Fruit fly (Drosophila melanogaster): ENCODE measurements around the gene CG10969.

CG10969 gene

DNA sequence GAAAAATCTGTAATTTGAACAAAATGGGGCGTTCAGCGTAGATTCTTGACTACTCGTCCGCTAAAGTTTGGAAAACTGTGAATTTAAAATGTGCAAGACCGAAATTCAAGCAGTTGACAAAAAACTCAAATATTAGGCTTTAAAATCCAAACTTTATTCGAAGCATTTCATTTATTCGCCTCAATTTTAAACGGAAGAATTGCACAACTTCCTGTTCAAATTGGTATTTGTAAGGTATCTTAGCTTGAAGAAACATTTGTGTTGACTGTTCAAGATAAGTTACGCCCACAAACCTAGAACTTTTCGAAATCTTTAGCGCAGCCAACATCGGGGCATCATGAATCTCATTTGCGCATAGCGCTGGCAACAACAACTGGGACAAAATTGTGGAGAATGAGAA is 2.3 kb downstream of the CG10969 start, which contains the start of gene CG32106:
Gene CG32106, minus strand, starts transcription at position 101 of the 400 bp plus-strand sequence.
- TF ChIP-seq Dll (optimal IDR thresholded peaks at IDR 0.05): no peak
- no peak for TF ChIP-seq CG8478 (optimal IDR thresholded peaks at IDR 0.05)
- no peak for TF ChIP-seq pan (optimal IDR thresholded peaks at IDR 0.05)
- TF ChIP-seq usp (GFP tag; optimal IDR thresholded peaks at IDR 0.05): no peak
- no peak for TF ChIP-seq psq (optimal IDR thresholded peaks at IDR 0.05)
- TF ChIP-seq EcR (GFP tag; optimal IDR thresholded peaks at IDR 0.05): no peak

DNA sequence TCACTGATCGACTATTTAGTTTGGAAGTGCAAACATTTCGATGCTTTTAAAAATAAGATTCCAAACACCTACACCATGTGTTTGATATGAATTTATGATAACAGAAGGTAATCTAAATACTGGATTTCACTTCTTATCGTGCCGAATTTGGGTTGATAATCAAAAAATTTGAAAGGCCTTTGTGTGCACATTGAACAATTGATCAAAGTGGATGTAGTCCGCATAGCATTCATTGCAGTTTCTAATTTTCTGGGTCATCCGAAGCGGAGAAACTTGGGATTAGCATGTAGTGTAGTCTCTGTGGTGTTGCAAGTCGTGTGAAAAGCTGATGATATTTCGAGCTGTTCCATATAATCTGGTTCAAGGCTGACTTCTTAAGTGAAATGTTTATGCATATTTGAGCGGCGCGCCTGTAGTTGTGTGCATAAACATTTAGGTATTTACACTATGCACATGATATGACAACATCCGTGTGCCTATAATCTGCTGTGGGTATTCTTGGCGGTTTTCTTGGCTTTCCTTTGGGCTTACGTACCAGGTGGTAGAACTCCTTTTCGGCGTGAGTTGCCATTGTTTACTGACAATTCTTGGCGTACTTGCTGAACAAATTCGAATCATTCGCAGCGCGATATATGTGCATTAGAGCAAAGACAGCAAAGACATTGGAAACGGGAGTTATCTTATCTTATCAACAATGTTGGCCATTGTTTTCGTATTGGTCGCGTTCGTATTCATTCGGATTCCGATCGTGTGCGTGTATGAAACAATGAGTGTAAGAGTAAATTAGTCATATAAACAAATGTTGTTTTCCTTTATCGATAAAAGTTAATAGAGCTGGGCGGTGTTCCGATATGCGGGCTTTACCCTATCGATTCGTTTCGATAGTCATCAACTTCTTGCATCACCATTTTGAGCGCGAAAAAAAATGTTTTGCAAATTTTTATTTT is 7.9 kb downstream of the CG10969 start, which contains the start of gene Hip1:
Gene Hip1, minus strand, starts transcription at position 834 of the 947 bp plus-strand sequence.
- no peak for TF ChIP-seq Dll (optimal IDR thresholded peaks at IDR 0.05)
- TF ChIP-seq CG8478 (optimal IDR thresholded peaks at IDR 0.05): no peak
- TF ChIP-seq pan (optimal IDR thresholded peaks at IDR 0.05): no peak

DNA sequence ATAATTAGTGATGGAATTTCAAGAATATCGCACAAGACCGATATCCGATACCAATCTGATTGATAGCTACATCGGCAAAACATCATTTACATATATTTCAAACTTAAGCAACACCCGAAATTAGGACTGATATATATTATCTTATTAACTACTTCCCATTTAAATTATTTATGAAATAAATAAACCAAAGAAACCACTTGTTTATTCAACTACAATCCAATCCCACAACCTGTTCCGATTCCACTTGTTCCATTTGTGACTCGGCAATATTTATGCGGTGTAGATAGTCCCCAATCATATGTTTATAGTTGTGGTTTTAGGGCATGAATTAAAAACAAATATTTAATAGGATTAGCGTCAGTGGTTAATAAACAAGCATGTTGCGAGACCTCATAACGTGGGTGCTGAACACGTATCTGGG is 26.1 kb downstream of the CG10969 start, which contains the start of the genes CG10973 and Vps13D:
Gene CG10973, minus strand, starts transcription at position 6 of the 421 bp plus-strand sequence.
Gene Vps13D, plus strand, starts transcription at position 281 of the 421 bp plus-strand sequence.
- TF ChIP-seq psq (optimal IDR thresholded peaks at IDR 0.05): no peak
- TF ChIP-seq usp (GFP tag; optimal IDR thresholded peaks at IDR 0.05): no peak
- no peak for TF ChIP-seq Dll (optimal IDR thresholded peaks at IDR 0.05)
- TF ChIP-seq EcR (GFP tag; optimal IDR thresholded peaks at IDR 0.05): no peak
- no peak for TF ChIP-seq pan (optimal IDR thresholded peaks at IDR 0.05)
- TF ChIP-seq CG8478 (optimal IDR thresholded peaks at IDR 0.05): no peak

DNA sequence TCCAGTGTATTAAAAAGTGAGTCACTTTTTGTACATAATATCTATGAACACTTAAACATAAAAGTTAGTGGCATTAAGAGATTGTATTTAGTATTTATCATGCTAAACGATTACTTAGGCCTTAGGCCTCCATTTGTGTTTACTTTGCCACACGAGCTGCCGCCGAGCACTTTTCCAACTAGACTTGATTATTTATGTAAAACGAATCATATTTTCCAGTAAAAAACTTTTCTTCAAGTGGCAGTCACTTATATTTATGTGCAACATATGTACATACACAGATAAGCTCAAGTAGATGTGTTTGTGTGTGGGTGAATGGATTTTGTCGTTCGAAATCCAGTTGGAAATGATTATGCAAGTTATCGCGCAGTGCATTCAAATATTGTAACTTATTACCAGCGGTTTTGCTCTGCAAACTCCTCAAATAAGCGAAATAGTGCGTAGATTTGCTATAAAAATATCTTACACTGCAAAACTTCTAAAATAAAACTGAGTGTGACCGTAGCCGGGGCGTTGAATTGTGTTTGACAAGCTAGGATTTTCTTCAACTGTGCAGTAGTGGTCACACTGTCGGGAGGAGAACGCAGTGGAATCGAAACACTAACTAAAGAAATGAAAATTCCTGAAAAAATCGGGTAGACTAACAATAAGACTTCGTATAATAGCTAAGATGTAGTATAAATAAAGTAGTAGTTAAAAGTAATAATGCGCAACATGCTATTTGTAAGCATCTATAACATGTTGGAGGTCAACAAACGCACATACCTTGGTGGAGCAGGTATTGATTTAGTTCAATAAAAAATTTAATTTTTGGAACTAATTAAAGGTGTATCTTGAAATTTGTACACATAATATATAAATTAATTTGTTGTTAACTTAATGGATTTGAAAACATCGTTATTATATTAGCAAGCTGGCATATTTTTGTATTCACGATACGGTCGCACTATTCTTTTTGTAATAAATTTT is 31.0 kb downstream of the CG10969 start, which contains the start of the genes Klc and CG10984:
Gene Klc, minus strand, starts transcription at position 490 of the 969 bp plus-strand sequence.
Gene CG10984, plus strand, starts transcription at position 553 of the 969 bp plus-strand sequence.
- TF ChIP-seq EcR (GFP tag; optimal IDR thresholded peaks at IDR 0.05): no peak

DNA sequence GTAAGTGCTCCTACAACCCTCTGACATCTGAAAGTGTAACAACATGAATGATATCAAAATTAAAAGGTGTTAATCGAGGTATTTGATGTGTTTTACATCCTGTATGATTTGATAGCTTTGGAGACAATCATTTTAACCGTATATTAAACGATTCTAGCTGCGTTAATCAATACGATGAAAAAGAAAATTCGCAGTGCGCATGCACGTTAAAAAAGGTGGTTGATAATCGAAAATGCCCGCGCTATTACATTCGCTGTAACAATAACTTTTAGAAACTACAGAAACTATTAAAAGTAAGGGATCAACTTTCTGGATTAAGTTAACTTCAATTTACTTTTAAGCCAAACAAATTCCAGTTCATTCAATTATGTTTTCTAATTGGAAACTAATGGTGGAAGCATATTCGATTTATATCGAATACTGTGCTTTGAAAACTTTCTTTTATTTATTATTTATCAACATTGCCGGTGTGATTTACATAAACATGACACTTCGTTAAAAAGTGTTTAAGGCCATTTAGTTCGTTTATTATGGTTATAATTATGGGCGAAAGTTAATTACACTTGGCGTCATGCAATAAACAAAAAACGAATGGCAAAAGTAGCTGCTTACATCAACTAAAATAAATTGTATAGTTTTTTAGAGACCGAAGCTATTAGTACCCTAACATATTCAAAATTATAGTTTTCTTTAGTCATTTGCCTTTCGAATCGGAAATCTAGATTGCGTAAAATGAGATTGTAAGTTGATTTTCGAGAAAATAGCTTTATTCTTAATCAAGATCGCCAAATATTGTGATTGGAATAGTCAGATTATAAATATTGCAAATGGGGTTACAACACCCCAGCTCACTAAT is 32.0 kb downstream of the CG10969 start:
- no peak for TF ChIP-seq pan (optimal IDR thresholded peaks at IDR 0.05)
- TF ChIP-seq usp (GFP tag; optimal IDR thresholded peaks at IDR 0.05): no peak
- no peak for TF ChIP-seq EcR (GFP tag; optimal IDR thresholded peaks at IDR 0.05)
- no peak for TF ChIP-seq Dll (optimal IDR thresholded peaks at IDR 0.05)
- TF ChIP-seq psq (optimal IDR thresholded peaks at IDR 0.05): no peak
- no peak for TF ChIP-seq CG8478 (optimal IDR thresholded peaks at IDR 0.05)

DNA sequence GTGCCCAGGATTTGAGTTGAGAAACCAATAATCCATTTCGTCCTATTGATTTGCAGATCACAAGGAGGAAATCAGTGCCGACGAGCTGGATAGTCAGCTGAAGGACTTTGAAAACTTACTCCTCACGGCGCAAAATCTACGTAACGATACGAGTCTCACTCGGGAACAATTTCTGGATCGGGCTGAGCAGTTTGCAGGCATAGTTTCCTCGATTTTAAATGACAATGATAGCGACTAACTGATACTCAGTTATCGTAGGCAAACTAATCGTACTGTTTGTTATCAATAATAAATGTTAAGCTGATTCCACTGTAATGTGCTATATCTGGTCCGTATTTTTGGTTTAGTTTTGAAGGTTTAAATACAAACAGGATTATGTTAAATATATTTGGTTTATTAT is 34.7 kb downstream of the CG10969 start:
- no peak for TF ChIP-seq psq (optimal IDR thresholded peaks at IDR 0.05)
- TF ChIP-seq pan (optimal IDR thresholded peaks at IDR 0.05): no peak
- no peak for TF ChIP-seq EcR (GFP tag; optimal IDR thresholded peaks at IDR 0.05)
- no peak for TF ChIP-seq CG8478 (optimal IDR thresholded peaks at IDR 0.05)

DNA sequence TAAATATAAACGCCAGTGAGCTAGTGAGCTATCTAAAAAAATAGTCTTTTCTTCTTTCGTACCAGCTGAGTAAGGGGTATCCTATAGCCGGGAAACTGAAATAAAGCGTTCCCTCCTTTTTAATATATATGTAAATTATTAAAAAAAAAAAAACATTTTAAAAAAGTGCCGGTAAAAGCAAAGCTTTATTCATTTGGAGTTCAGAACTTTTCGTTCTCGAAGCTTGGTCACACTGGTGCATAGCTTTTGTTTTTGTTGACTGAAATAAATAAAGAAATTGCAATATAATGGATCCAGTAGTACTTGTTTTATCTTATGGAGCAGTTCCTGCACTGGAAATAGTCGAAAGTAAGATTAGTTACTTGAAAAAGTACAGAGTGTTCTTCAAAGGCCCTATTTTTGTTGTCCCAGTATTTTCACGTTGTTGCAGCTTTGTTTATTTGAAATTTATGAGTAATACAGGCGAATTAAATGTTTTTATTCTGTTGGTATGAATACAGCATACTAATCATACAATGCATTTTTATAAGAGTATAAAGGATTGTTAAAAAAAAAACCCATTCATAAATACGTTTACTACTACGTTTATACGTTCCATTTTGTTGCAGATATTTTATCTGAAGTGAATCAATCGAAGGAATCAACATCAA is 35.7 kb downstream of the CG10969 start, which contains the start of gene CG32109:
Gene CG32109, plus strand, starts transcription at position 224 of the 650 bp plus-strand sequence.
- TF ChIP-seq CG8478 (optimal IDR thresholded peaks at IDR 0.05) (no peak), usp (GFP tag; optimal IDR thresholded peaks at IDR 0.05) (no peak), pan (optimal IDR thresholded peaks at IDR 0.05) (no peak), Dll (optimal IDR thresholded peaks at IDR 0.05) (no peak), EcR (GFP tag; optimal IDR thresholded peaks at IDR 0.05) (no peak), psq (optimal IDR thresholded peaks at IDR 0.05) (no peak)

DNA sequence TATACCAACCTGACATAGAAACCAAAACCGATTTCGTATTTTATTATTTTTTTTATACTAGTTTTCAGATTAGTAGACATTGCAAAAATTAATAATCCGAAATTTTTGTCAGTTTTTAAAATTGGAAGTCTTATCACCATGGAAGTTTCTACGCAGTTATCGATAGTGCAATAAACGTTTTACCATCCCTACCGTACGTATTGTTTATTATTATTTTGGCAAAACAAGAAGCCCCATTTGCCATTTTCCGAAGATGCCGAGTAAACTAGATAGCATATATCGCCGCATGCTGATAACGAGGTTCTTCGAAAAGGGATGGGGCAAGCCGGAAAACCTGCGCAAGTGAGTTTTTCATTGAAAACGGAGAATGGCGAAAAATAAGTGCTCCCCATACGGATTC is 39.3 kb downstream of the CG10969 start, which contains the start of gene CG32112:
Gene CG32112, plus strand, starts transcription at position 111 of the 400 bp plus-strand sequence.
- no peak for TF ChIP-seq pan (optimal IDR thresholded peaks at IDR 0.05)
- no peak for TF ChIP-seq usp (GFP tag; optimal IDR thresholded peaks at IDR 0.05)
- TF ChIP-seq Dll (optimal IDR thresholded peaks at IDR 0.05): no peak

DNA sequence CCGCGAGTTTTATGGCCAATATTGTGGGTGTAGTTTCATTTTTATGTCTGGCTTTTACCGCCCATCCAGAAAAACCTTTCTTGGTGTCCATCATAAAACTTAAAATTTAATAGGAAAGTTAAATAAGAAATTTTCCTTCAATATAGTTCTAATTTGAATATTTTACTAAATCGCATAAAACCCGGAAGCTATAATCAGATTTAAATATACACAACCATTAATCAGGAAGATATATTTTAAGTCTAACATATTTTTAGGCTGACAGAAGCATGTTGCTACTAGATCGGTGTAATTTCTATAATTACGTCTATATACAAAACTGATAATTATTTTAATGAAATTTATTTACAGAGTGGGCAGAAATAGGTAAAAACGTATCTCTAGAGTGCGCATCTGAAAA is 45.2 kb downstream of the CG10969 start:
- TF ChIP-seq psq (optimal IDR thresholded peaks at IDR 0.05): no peak
- TF ChIP-seq pan (optimal IDR thresholded peaks at IDR 0.05): no peak
- TF ChIP-seq Dll (optimal IDR thresholded peaks at IDR 0.05): no peak
- no peak for TF ChIP-seq usp (GFP tag; optimal IDR thresholded peaks at IDR 0.05)
- no peak for TF ChIP-seq EcR (GFP tag; optimal IDR thresholded peaks at IDR 0.05)
- no peak for TF ChIP-seq CG8478 (optimal IDR thresholded peaks at IDR 0.05)

DNA sequence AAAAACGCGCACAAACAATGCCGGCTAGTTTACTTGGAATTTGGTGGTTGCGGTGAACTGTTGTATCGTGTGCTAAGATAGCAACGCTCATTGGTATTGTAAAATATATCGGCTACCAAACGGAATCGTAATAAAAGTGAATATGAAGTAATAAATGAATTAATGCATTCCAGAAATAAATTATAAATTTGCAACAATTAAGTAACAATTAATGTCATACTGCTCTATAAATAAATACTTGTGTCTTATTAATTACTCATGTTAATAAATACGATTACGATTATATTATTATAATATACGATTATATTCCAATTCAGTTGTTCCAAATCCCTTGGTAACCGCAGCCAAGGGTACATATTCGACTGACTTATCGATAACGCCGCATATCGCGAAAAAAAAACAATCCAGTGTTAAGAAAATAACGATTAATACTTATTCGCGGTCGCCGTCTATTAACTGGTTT is 46.3 kb downstream of the CG10969 start, which contains the start of the genes SmD1 and Ptp69D:
Gene SmD1, minus strand, starts transcription at position 62 of the 463 bp plus-strand sequence.
Gene Ptp69D, plus strand, starts transcription at position 396 of the 463 bp plus-strand sequence.
- TF ChIP-seq Dll (optimal IDR thresholded peaks at IDR 0.05) (no peak), pan (optimal IDR thresholded peaks at IDR 0.05) (no peak), usp (GFP tag; optimal IDR thresholded peaks at IDR 0.05) (no peak), EcR (GFP tag; optimal IDR thresholded peaks at IDR 0.05) (no peak), psq (optimal IDR thresholded peaks at IDR 0.05) (no peak), CG8478 (optimal IDR thresholded peaks at IDR 0.05) (no peak)
